Fruit fly (Drosophila melanogaster) whole organism, embryonic: ENCODE measurements around the gene Oatp26F.

ENCODE experiments used
- Abd-B ChIP-seq: fragments of 200-800 bp; sonication (Bioruptor generic); optimal IDR thresholded peaks from 2 replicates; lab custom pipeline; 2018; ENCODE audit warnings: missing biosample characterization, mild to moderate bottlenecking, missing genetic modification characterization, moderate library complexity
- CG10267 ChIP-seq: fragments of 200-800 bp; sonication (Bioruptor generic); optimal IDR thresholded peaks from 2 replicates; lab custom pipeline; 2018; ENCODE audit warnings: missing biosample characterization, mild to moderate bottlenecking, missing genetic modification characterization, moderate library complexity
- CG12391 ChIP-seq: fragments of 200-800 bp; sonication (Bioruptor generic); optimal IDR thresholded peaks from 3 replicates; lab custom pipeline; 2018; ENCODE audit warnings: missing biosample characterization, mild to moderate bottlenecking, missing genetic modification characterization, moderate library complexity
- CG13624 ChIP-seq: fragments of 200-800 bp; sonication (Bioruptor generic); optimal IDR thresholded peaks from 2 replicates; lab custom pipeline; 2016; ENCODE audit warnings: missing biosample characterization, missing genetic modification characterization
- CG15073 ChIP-seq: fragments of 200-800 bp; sonication (Bioruptor generic); optimal IDR thresholded peaks from 2 replicates; lab custom pipeline; 2016; ENCODE audit warnings: missing biosample characterization, missing genetic modification characterization
- CG16779 ChIP-seq: fragments of 200-800 bp; sonication (Bioruptor generic); IDR thresholded peaks from 2 replicates; pipeline ENCODE4 v1.3.6; 2022; ENCODE audit warnings: missing biosample characterization, missing genetic modification characterization
- CG18262 ChIP-seq: fragments of 200-800 bp; optimal IDR thresholded peaks from 3 replicates; lab custom pipeline; 2019; ENCODE audit warnings: missing biosample characterization, mild to moderate bottlenecking, missing genetic modification characterization, moderate library complexity
- CG2120 ChIP-seq: fragments of 200-800 bp; sonication (Bioruptor generic); optimal IDR thresholded peaks from 3 replicates; lab custom pipeline; 2016; ENCODE audit warnings: missing biosample characterization, missing genetic modification characterization
- CG2129 ChIP-seq: fragments of 200-800 bp; sonication (Bioruptor generic); IDR thresholded peaks from 2 replicates; pipeline ENCODE4 v1.3.6; 2022; ENCODE audit warnings: missing biosample characterization, missing genetic modification characterization; ENCODE audit not compliant: partially characterized antibody
- CG2199 ChIP-seq: fragments of 200-800 bp; sonication (Bioruptor generic); IDR thresholded peaks from 3 replicates; pipeline ENCODE4 v1.3.6; 2022; ENCODE audit warnings: missing biosample characterization, missing genetic modification characterization
- CG3065 ChIP-seq: fragments of 200-800 bp; sonication (Bioruptor generic); optimal IDR thresholded peaks from 2 replicates; lab custom pipeline; 2016; ENCODE audit warnings: missing biosample characterization, missing genetic modification characterization
- CG34224 ChIP-seq: fragments of 200-800 bp; sonication (Bioruptor generic); IDR thresholded peaks from 3 replicates; pipeline ENCODE4 v1.3.6; 2022; ENCODE audit warnings: missing biosample characterization, missing genetic modification characterization; ENCODE audit not compliant: partially characterized antibody
- CG3838 ChIP-seq: fragments of 200-800 bp; sonication (Bioruptor generic); optimal IDR thresholded peaks from 3 replicates; lab custom pipeline; 2016; ENCODE audit warnings: missing biosample characterization, missing genetic modification characterization
- CG4424 ChIP-seq: fragments of 200-800 bp; sonication (Bioruptor generic); optimal IDR thresholded peaks from 3 replicates; lab custom pipeline; 2016; ENCODE audit warnings: missing biosample characterization, missing genetic modification characterization
- CG7963 ChIP-seq: fragments of 200-800 bp; sonication (Bioruptor generic); IDR thresholded peaks from 3 replicates; pipeline ENCODE4 v1.3.6; 2022; ENCODE audit warnings: missing biosample characterization, missing genetic modification characterization; ENCODE audit not compliant: partially characterized antibody
- CG8290 ChIP-seq, 3 experiments: fragments of 200-800 bp; sonication (Bioruptor generic); optimal IDR thresholded peaks; 2 replicates each; lab custom pipeline; 2016 to 2019; ENCODE audit warnings: missing biosample characterization in 3 of 3, missing genetic modification characterization in 3 of 3, mild to moderate bottlenecking in 2 of 3, moderate library complexity in 1 of 3
- CG9876 ChIP-seq: fragments of 200-800 bp; sonication (Bioruptor generic); optimal IDR thresholded peaks from 2 replicates; lab custom pipeline; 2016; ENCODE audit warnings: missing biosample characterization, missing genetic modification characterization
- Chrac-16 ChIP-seq: fragments of 200-800 bp; sonication (Bioruptor generic); optimal IDR thresholded peaks from 3 replicates; lab custom pipeline; 2016; ENCODE audit warnings: missing biosample characterization, missing genetic modification characterization
- Deaf1 ChIP-seq: fragments of 200-800 bp; optimal IDR thresholded peaks from 3 replicates; lab custom pipeline; 2019; ENCODE audit warnings: missing biosample characterization, mild to moderate bottlenecking, missing genetic modification characterization, moderate library complexity
- Doc3 ChIP-seq: fragments of 200-800 bp; sonication (Bioruptor generic); IDR thresholded peaks from 3 replicates; pipeline ENCODE4 v1.3.6; 2022; ENCODE audit warnings: missing biosample characterization, missing genetic modification characterization; ENCODE audit not compliant: partially characterized antibody
- Dp ChIP-seq: fragments of 200-800 bp; sonication (Bioruptor generic); optimal IDR thresholded peaks from 2 replicates; lab custom pipeline; 2018; ENCODE audit warnings: missing biosample characterization, mild to moderate bottlenecking, missing genetic modification characterization, moderate library complexity
- Ets65A ChIP-seq: fragments of 200-800 bp; sonication (Bioruptor generic); peaks from one replicate; lab custom pipeline; 2016; ENCODE audit warnings: missing biosample characterization, missing genetic modification characterization
- Ets97D ChIP-seq: fragments of 200-800 bp; sonication (Bioruptor generic); optimal IDR thresholded peaks from 3 replicates; lab custom pipeline; 2016; ENCODE audit warnings: missing biosample characterization, missing genetic modification characterization
- HmgZ ChIP-seq: fragments of 200-800 bp; sonication (Bioruptor generic); optimal IDR thresholded peaks from 2 replicates; lab custom pipeline; 2018; ENCODE audit warnings: missing biosample characterization, mild to moderate bottlenecking, missing genetic modification characterization
- Hmr ChIP-seq: fragments of 200-800 bp; sonication (Bioruptor generic); optimal IDR thresholded peaks from 3 replicates; lab custom pipeline; 2017; ENCODE audit warnings: mild to moderate bottlenecking, missing biosample characterization, missing genetic modification reagents, missing genetic modification characterization
- Lhr ChIP-seq: fragments of 200-800 bp; sonication (Bioruptor generic); optimal IDR thresholded peaks from 3 replicates; lab custom pipeline; 2017; ENCODE audit warnings: mild to moderate bottlenecking, missing biosample characterization, missing genetic modification reagents, missing genetic modification characterization
- Myb ChIP-seq: fragments of 200-800 bp; sonication (Bioruptor generic); optimal IDR thresholded peaks from 2 replicates; lab custom pipeline; 2016; ENCODE audit warnings: missing biosample characterization, missing genetic modification characterization
- amos ChIP-seq: fragments of 200-800 bp; sonication (Bioruptor generic); IDR thresholded peaks from 2 replicates; pipeline ENCODE4 v1.3.6; 2022; ENCODE audit warnings: missing biosample characterization, missing genetic modification characterization; ENCODE audit not compliant: partially characterized antibody
- bsh ChIP-seq, 2 experiments: fragments of 200-800 bp; sonication (Bioruptor generic); optimal IDR thresholded peaks; 2 replicates each; lab custom pipeline; 2017 to 2018; ENCODE audit warnings: mild to moderate bottlenecking in 2 of 2, missing biosample characterization in 2 of 2, missing genetic modification characterization in 2 of 2, moderate library complexity in 1 of 2
- chinmo ChIP-seq: fragments of 200-800 bp; sonication (Bioruptor generic); IDR thresholded peaks from 4 replicates; pipeline ENCODE4 v1.3.6; 2022; ENCODE audit warnings: missing biosample characterization, missing genetic modification characterization; ENCODE audit not compliant: partially characterized antibody
- crc ChIP-seq: fragments of 200-800 bp; sonication (Bioruptor generic); optimal IDR thresholded peaks from 2 replicates; lab custom pipeline; 2016; ENCODE audit warnings: missing biosample characterization, missing genetic modification characterization
- crp ChIP-seq, 2 experiments: fragments of 200-800 bp; sonication (Bioruptor generic); optimal IDR thresholded peaks; 2 replicates in 1 of 2; 3 replicates in 1 of 2; lab custom pipeline; 2017; ENCODE audit warnings: missing biosample characterization in 2 of 2, missing genetic modification characterization in 2 of 2, mild to moderate bottlenecking in 1 of 2, moderate library complexity in 1 of 2
- dimm ChIP-seq: fragments of 200-800 bp; sonication (Bioruptor generic); IDR thresholded peaks from 2 replicates; pipeline ENCODE4 v1.3.6; 2022; ENCODE audit warnings: missing biosample characterization, missing genetic modification characterization
- dpn ChIP-seq, 2 experiments: fragments of 200-800 bp; sonication (Bioruptor generic); optimal IDR thresholded peaks; 3 replicates each; lab custom pipeline; 2016; ENCODE audit warnings: missing biosample characterization in 2 of 2, missing genetic modification characterization in 2 of 2
- hbn ChIP-seq: fragments of 200-800 bp; sonication (Bioruptor generic); IDR thresholded peaks from 2 replicates; pipeline ENCODE4 v1.3.6; 2022; ENCODE audit warnings: missing biosample characterization, missing genetic modification characterization; ENCODE audit not compliant: partially characterized antibody
- hkb ChIP-seq, 2 experiments: fragments of 200-800 bp in 1 of 2; fragments of >200 bp in 1 of 2; sonication (Bioruptor generic) in 1 of 2; IDR thresholded peaks in 1 of 2; optimal IDR thresholded peaks in 1 of 2; 2 replicates each; pipeline versions ENCODE4 v1.3.6 to Lab custom; 2017 to 2022; ENCODE audit warnings: missing biosample characterization in 1 of 2, missing genetic modification characterization in 1 of 2
- inv ChIP-seq: fragments of 200-800 bp; sonication (Bioruptor generic); IDR thresholded peaks from 2 replicates; pipeline ENCODE4 v1.3.6; 2022; ENCODE audit warnings: missing biosample characterization, missing genetic modification characterization; ENCODE audit not compliant: partially characterized antibody
- maf-S ChIP-seq: fragments of 200-800 bp; sonication (Bioruptor generic); optimal IDR thresholded peaks from 2 replicates; lab custom pipeline; 2016; ENCODE audit warnings: missing biosample characterization, missing genetic modification characterization
- rib ChIP-seq: fragments of 200-800 bp; sonication (Bioruptor generic); IDR thresholded peaks from 2 replicates; pipeline ENCODE4 v1.3.6; 2022; ENCODE audit warnings: missing biosample characterization, missing genetic modification characterization
- sc ChIP-seq, 3 experiments: fragments of >200 bp in 2 of 3; fragments of 200-800 bp in 1 of 3; sonication (Bioruptor generic) in 1 of 3; optimal IDR thresholded peaks; 2 replicates in 2 of 3; 3 replicates in 1 of 3; lab custom pipeline; 2017; ENCODE audit warnings: mild to moderate bottlenecking in 1 of 3, missing biosample characterization in 1 of 3, missing genetic modification characterization in 1 of 3, missing genetic modification reagents in 1 of 3
- slbo ChIP-seq: fragments of 200-800 bp; sonication (Bioruptor generic); IDR thresholded peaks from 2 replicates; pipeline ENCODE4 v1.3.6; 2022; ENCODE audit warnings: missing biosample characterization, missing genetic modification characterization
- sob ChIP-seq: fragments of 200-800 bp; sonication (Bioruptor generic); IDR thresholded peaks from 2 replicates; pipeline ENCODE4 v1.3.6; 2022; ENCODE audit warnings: missing biosample characterization, missing genetic modification characterization
- ttk ChIP-seq: fragments of 200-800 bp; sonication (Bioruptor generic); IDR thresholded peaks from 2 replicates; pipeline ENCODE4 v2.1.2; 2022; ENCODE audit warnings: missing biosample characterization, missing genetic modification characterization
- vvl ChIP-seq: fragments of 200-800 bp; sonication (Bioruptor generic); IDR thresholded peaks from 2 replicates; pipeline ENCODE4 v1.3.6; 2022; ENCODE audit warnings: missing biosample characterization, missing genetic modification characterization
- zen2 ChIP-seq: fragments of 200-800 bp; sonication (Bioruptor generic); IDR thresholded peaks from 3 replicates; pipeline ENCODE4 v1.3.6; 2022; ENCODE audit warnings: missing biosample characterization, missing genetic modification characterization; ENCODE audit not compliant: partially characterized antibody
- zfh1 ChIP-seq: fragments of 200-800 bp; sonication (Bioruptor generic); IDR thresholded peaks from 3 replicates; pipeline ENCODE4 v1.3.6; 2022; ENCODE audit warnings: missing biosample characterization, missing genetic modification characterization
- zfh2 ChIP-seq: fragments of 200-800 bp; sonication (Bioruptor generic); optimal IDR thresholded peaks from 2 replicates; lab custom pipeline; 2016; ENCODE audit warnings: missing biosample characterization, missing genetic modification characterization

Oatp26F gene

dm6 chr2L:6622642-6623162, 9.5 kb downstream of the Oatp26F start, which contains the start of gene CG34345:
CG34345 (plus strand) TSS chr2L:6623112.
- TF ChIP-seq zfh1, result peak; percentile 35; the same call in 1 of the 3 replicates
- no peak for TF ChIP-seq CG3065
- peak; percentile 80 for TF ChIP-seq zen2
- no peak for TF ChIP-seq bsh (GFP tag; optimal IDR thresholded peaks at IDR 0.05; lab: Kevin White, UChicago)
- no peak for TF ChIP-seq hkb (optimal IDR thresholded peaks at IDR 0.05; lab: Kevin White, UChicago)
- TF ChIP-seq hkb (GFP tag; IDR thresholded peaks at IDR 0.05; lab: Robert Waterston, UW), result peak; percentile 18; the same call in 1 of the 2 replicates
- peak; percentile 6 for TF ChIP-seq CG4424
- TF ChIP-seq CG16779, result no peak
- TF ChIP-seq Abd-B (GFP tag; lab: Kevin White, UChicago), result peak; percentile 69
- TF ChIP-seq ttk, result no peak
- TF ChIP-seq Dp (GFP tag; lab: Kevin White, UChicago), result peak; percentile 55
- TF ChIP-seq sob (GFP tag; lab: Robert Waterston, UW), result peak; percentile 41; the same call in 1 of the 2 replicates
- 0 out of 2 replicates have a peak, but pooled peaks have one; percentile 15 for TF ChIP-seq inv (GFP tag; lab: Robert Waterston, UW)
- peak; percentile 22 for TF ChIP-seq CG12391 (tag; lab: Kevin White, UChicago)
- peak; percentile 78 for TF ChIP-seq Lhr (GFP tag; lab: Kevin White, UChicago)
- no peak for TF ChIP-seq CG15073 (GFP tag; lab: Kevin White, UChicago)
- peak; percentile 6 for TF ChIP-seq maf-S (GFP tag; lab: Kevin White, UChicago)
- peak; percentile 72 for TF ChIP-seq hbn
- no peak for TF ChIP-seq CG2129 (GFP tag; lab: Robert Waterston, UW)
- peak; percentile 26 for TF ChIP-seq zfh2 (GFP tag; lab: Kevin White, UChicago)
- TF ChIP-seq amos (GFP tag; lab: Robert Waterston, UW), result peak; percentile 59
- peak; percentile 5 for TF ChIP-seq CG9876 (GFP tag; lab: Kevin White, UChicago)
- TF ChIP-seq CG2199 (GFP tag; lab: Robert Waterston, UW), result 0 out of 3 replicates have a peak, but pooled peaks have one; percentile 8
- TF ChIP-seq slbo (GFP tag; lab: Robert Waterston, UW), result peak; percentile 40; the same call in 1 of the 2 replicates
- TF ChIP-seq dimm (GFP tag; lab: Robert Waterston, UW), result no peak
- peak; percentile 24; the same call in 1 of the 3 replicates for TF ChIP-seq CG7963 (GFP tag; lab: Robert Waterston, UW)
- TF ChIP-seq dpn (GFP tag; optimal IDR thresholded peaks at IDR 0.05; lab: Kevin White, UChicago), result peak; percentile 8 to 48
- TF ChIP-seq vvl, result peak; percentile 22; the same call in 1 of the 2 replicates
- no peak for TF ChIP-seq sc (optimal IDR thresholded peaks at IDR 0.05; lab: Kevin White, UChicago)
- no peak for TF ChIP-seq sc (GFP tag; optimal IDR thresholded peaks at IDR 0.05; lab: Kevin White, UChicago)
- TF ChIP-seq CG13624 (GFP tag; lab: Kevin White, UChicago), result peak; percentile 40
- TF ChIP-seq HmgZ, result peak; percentile 65
- peak; percentile 86 for TF ChIP-seq Ets97D (GFP tag; lab: Kevin White, UChicago)
- TF ChIP-seq CG34224, result peak; percentile 75
- peak; percentile 91 for TF ChIP-seq CG10267 (tag; lab: Kevin White, UChicago)
- TF ChIP-seq Deaf1 (tag; lab: Kevin White, UChicago), result no peak
- TF ChIP-seq CG8290 (GFP tag; optimal IDR thresholded peaks at IDR 0.05; lab: Kevin White, UChicago), result peak; percentile 57
- TF ChIP-seq CG8290 (tag; optimal IDR thresholded peaks at IDR 0.05; lab: Kevin White, UChicago), result no peak
- TF ChIP-seq Ets65A (GFP tag; lab: Kevin White, UChicago), result peak; percentile 77
- TF ChIP-seq CG2120 (GFP tag; lab: Kevin White, UChicago), result peak; percentile 50
- TF ChIP-seq Chrac-16, result peak; percentile 9
- no peak for TF ChIP-seq crp (GFP tag; optimal IDR thresholded peaks at IDR 0.05; lab: Kevin White, UChicago)
- TF ChIP-seq Myb (GFP tag; lab: Kevin White, UChicago), result peak; percentile 81
- peak; percentile 51 for TF ChIP-seq Hmr (GFP tag; lab: Kevin White, UChicago)
- peak; percentile 62; the same call in 2 of the 3 replicates for TF ChIP-seq Doc3 (GFP tag; lab: Robert Waterston, UW)
- peak; percentile 60; the same call in 1 of the 4 replicates for TF ChIP-seq chinmo (GFP tag; lab: Robert Waterston, UW)
- TF ChIP-seq crc (GFP tag; lab: Kevin White, UChicago), result no peak
- TF ChIP-seq CG18262 (tag; lab: Kevin White, UChicago), result no peak
- no peak for TF ChIP-seq rib (GFP tag; lab: Robert Waterston, UW)
- no peak for TF ChIP-seq CG3838 (GFP tag; lab: Kevin White, UChicago)
